Worm (Caenorhabditis elegans): ENCODE data around the gene T19H12.2.

T19H12.2 gene

DNA sequence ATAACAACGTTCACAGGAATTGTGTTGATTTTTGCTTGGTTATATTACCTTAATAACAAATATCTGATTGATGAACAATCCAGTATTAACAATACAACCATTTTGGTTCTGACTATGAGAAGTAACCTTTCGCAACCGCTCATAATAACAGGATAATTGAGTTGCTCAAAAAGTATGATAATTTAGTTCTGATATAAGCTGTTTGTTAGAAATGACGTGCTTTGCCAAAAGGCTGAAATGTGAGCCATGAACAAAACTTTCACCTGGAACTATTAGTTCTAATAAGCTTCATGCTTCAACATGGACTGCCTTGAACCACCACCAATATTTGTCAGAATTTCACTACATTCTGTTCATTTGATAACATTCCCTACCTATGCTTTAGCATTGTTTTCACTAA, 34.4 kb downstream of the T19H12.2 start, which contains the start of gene srh-20:
TSS of gene srh-20 (plus strand) at position 301 of the 400 bp plus-strand sequence.
- TF ChIP-seq saeg-2 (GFP tag; IDR thresholded peaks at IDR 0.05) (no peak), nhr-76 (tag; optimal IDR thresholded peaks at IDR 0.05) (no peak), zag-1 (tag; optimal IDR thresholded peaks at IDR 0.05) (no peak), egl-43 (GFP tag; IDR thresholded peaks at IDR 0.05) (no peak), ces-1 (GFP tag; optimal IDR thresholded peaks at IDR 0.05) (no peak), ctbp-1 (GFP tag; IDR thresholded peaks at IDR 0.05) (no peak), mdl-1 (tag; optimal IDR thresholded peaks at IDR 0.05) (no peak), mxl-2 (GFP tag; conservative IDR thresholded peaks at IDR 0.05) (no peak), set-16 (GFP tag; IDR thresholded peaks at IDR 0.05) (no peak), ztf-7 (tag; optimal IDR thresholded peaks at IDR 0.05) (no peak), nhr-11 (tag; optimal IDR thresholded peaks at IDR 0.05) (no peak), ceh-28 (tag; optimal IDR thresholded peaks at IDR 0.05) (no peak), lin-13 (GFP tag; optimal IDR thresholded peaks at IDR 0.05) (no peak), mep-1 (tag; optimal IDR thresholded peaks at IDR 0.05) (no peak), ztf-11 (tag; optimal IDR thresholded peaks at IDR 0.05) (no peak), cey-2 (tag; optimal IDR thresholded peaks at IDR 0.05; ENCODE audit: borderline replicate concordance, insufficient read depth) (no peak), F26F4.8 (GFP tag; conservative IDR thresholded peaks at IDR 0.05) (no peak), Y48G9A.11 (GFP tag; IDR thresholded peaks at IDR 0.05) (no peak)

DNA sequence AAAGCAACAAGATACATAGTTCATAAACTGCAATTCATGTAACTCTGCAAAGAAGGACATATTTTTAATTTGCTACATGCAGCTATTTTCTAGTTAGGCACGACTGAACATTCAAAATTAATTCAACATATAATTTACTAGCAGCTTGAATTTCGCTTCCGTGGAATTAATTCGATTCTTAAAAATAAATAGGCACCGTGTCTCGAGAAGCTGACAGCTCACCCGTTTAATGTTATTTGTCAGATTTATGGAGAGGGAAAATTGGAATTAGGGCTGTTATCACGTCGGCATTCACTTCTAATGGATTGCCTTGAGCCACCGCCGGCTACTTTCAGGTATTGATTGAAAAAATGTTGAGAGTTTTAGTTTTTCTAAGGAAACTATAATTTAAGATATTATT, 36.1 kb downstream of the T19H12.2 start, which contains the start of gene srh-21:
TSS of gene srh-21 (plus strand) at position 301 of the 400 bp plus-strand sequence.
- TF ChIP-seq unc-62 (GFP tag; optimal IDR thresholded peaks at IDR 0.05 in 1 of 2) (peak in 1 of 2 experiments; percentile 65), unc-62 (tag; optimal IDR thresholded peaks at IDR 0.05) (no peak), hlh-11 (tag; optimal IDR thresholded peaks at IDR 0.05) (no peak)

DNA sequence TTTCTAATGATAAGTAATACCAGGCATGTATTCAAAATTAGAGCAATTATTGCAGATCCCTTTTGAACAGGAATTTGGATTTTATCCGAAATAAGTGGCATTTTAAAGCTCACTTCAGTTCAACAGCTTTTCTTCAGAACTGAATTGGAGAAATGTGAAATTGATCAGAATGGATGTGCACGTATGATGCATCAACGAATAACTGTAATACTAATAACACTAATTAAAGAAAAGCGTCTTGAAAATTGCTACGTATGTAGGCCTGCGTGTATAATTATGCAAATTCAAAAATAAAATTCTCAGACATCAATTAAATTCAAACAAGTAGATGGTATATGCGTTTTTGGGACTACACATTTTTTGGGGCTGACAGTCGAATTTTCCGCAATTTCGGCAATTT, 39.6 kb downstream of the T19H12.2 start, which contains the start of gene str-205:
TSS of gene str-205 (minus strand) at position 101 of the 400 bp plus-strand sequence.
- TF ChIP-seq nhr-25 (tag; optimal IDR thresholded peaks at IDR 0.05; ENCODE audit: borderline replicate concordance, insufficient read depth) (no peak), lir-3 (tag; optimal IDR thresholded peaks at IDR 0.05) (no peak), lin-13 (GFP tag; optimal IDR thresholded peaks at IDR 0.05) (no peak), ceh-32 (tag; optimal IDR thresholded peaks at IDR 0.05; ENCODE audit: poor library complexity) (no peak), nhr-42 (GFP tag; IDR thresholded peaks at IDR 0.05) (no peak), fos-1 (tag; optimal IDR thresholded peaks at IDR 0.05) (no peak), unc-130 (GFP tag; optimal IDR thresholded peaks at IDR 0.05) (no peak), T26A8.4 (GFP tag; IDR thresholded peaks at IDR 0.05) (no peak), F44E2.7 (GFP tag; IDR thresholded peaks at IDR 0.05) (no peak), hif-1 (tag; optimal IDR thresholded peaks at IDR 0.05) (no peak), ztf-7 (tag; optimal IDR thresholded peaks at IDR 0.05) (no peak), tag-97 (GFP tag; IDR thresholded peaks at IDR 0.05) (no peak), ZK546.5 (tag; optimal IDR thresholded peaks at IDR 0.05) (no peak), madf-9 (GFP tag; conservative IDR thresholded peaks at IDR 0.05) (no peak), T20F7.1 (GFP tag; optimal IDR thresholded peaks at IDR 0.05) (no peak), dve-1 (tag; optimal IDR thresholded peaks at IDR 0.05; ENCODE audit: insufficient read depth) (no peak), daf-16 (GFP tag; optimal IDR thresholded peaks at IDR 0.05) (no peak), daf-16 (tag; optimal IDR thresholded peaks at IDR 0.05) (no peak), unc-62 (GFP tag; optimal IDR thresholded peaks at IDR 0.05 in 1 of 2) (no peak), unc-62 (tag; optimal IDR thresholded peaks at IDR 0.05) (no peak), dmd-6 (GFP tag; IDR thresholded peaks at IDR 0.05) (no peak), nhr-111 (GFP tag; optimal IDR thresholded peaks at IDR 0.05) (no peak)

All from whole organism, L4 larva.